Fruit fly (Drosophila melanogaster) whole organism, embryonic: ENCODE data around the gene Mfe2.

ENCODE experiments used
- Atf-2 ChIP-seq: fragments of 200-800 bp; sonication (Bioruptor generic); optimal IDR thresholded peaks from 2 replicates; lab custom pipeline; 2016; ENCODE audit warnings: missing biosample characterization, missing genetic modification characterization
- CG10979 ChIP-seq: fragments of 200-800 bp; sonication (Bioruptor generic); optimal IDR thresholded peaks from 2 replicates; lab custom pipeline; 2018; ENCODE audit warnings: missing biosample characterization, mild to moderate bottlenecking, missing genetic modification characterization, moderate library complexity
- CG11456 ChIP-seq: fragments of 200-800 bp; sonication (Bioruptor generic); IDR thresholded peaks from 3 replicates; pipeline ENCODE4 v1.3.6; 2022; ENCODE audit warnings: missing biosample characterization, missing genetic modification characterization
- CG12155 ChIP-seq: fragments of 200-800 bp; sonication (Bioruptor generic); optimal IDR thresholded peaks from 3 replicates; lab custom pipeline; 2016; ENCODE audit warnings: missing biosample characterization, missing genetic modification characterization
- CG13123 ChIP-seq: fragments of 200-800 bp; sonication (Bioruptor generic); optimal IDR thresholded peaks from 2 replicates; lab custom pipeline; 2016; ENCODE audit warnings: missing biosample characterization, missing genetic modification characterization
- CG13624 ChIP-seq: fragments of 200-800 bp; sonication (Bioruptor generic); optimal IDR thresholded peaks from 2 replicates; lab custom pipeline; 2016; ENCODE audit warnings: missing biosample characterization, missing genetic modification characterization
- CG13894 ChIP-seq: fragments of 200-800 bp; sonication (Bioruptor generic); optimal IDR thresholded peaks from 3 replicates; lab custom pipeline; 2018; ENCODE audit warnings: missing biosample characterization, mild to moderate bottlenecking, missing genetic modification characterization, moderate library complexity
- CG2129 ChIP-seq: fragments of 200-800 bp; sonication (Bioruptor generic); IDR thresholded peaks from 2 replicates; pipeline ENCODE4 v1.3.6; 2022; ENCODE audit warnings: missing biosample characterization, missing genetic modification characterization; ENCODE audit not compliant: partially characterized antibody
- CG2875 ChIP-seq: fragments of 200-800 bp; sonication (Bioruptor generic); optimal IDR thresholded peaks from 2 replicates; lab custom pipeline; 2017; ENCODE audit warnings: missing biosample characterization, mild to moderate bottlenecking, missing genetic modification characterization, missing genetic modification reagents
- CG30020 ChIP-seq: fragments of 200-800 bp; optimal IDR thresholded peaks from 2 replicates; lab custom pipeline; 2019; ENCODE audit warnings: missing biosample characterization, mild to moderate bottlenecking, missing genetic modification characterization, moderate library complexity
- CG3065 ChIP-seq: fragments of 200-800 bp; sonication (Bioruptor generic); optimal IDR thresholded peaks from 2 replicates; lab custom pipeline; 2016; ENCODE audit warnings: missing biosample characterization, missing genetic modification characterization
- CG42726 ChIP-seq: fragments of 200-800 bp; sonication (Bioruptor generic); IDR thresholded peaks from 2 replicates; pipeline ENCODE4 v1.3.6; 2022; ENCODE audit warnings: missing biosample characterization, missing genetic modification characterization; ENCODE audit not compliant: partially characterized antibody
- CG4360 ChIP-seq: fragments of 200-800 bp; sonication (Bioruptor generic); IDR thresholded peaks from 2 replicates; pipeline ENCODE4 v1.3.6; 2022; ENCODE audit warnings: missing biosample characterization, missing genetic modification characterization
- CG5180 ChIP-seq: fragments of 200-800 bp; sonication (Bioruptor generic); optimal IDR thresholded peaks from 3 replicates; lab custom pipeline; 2017; ENCODE audit warnings: missing biosample characterization, missing genetic modification characterization, mild to moderate bottlenecking, moderate library complexity, missing genetic modification reagents
- CG5953 ChIP-seq: fragments of 200-800 bp; sonication (Bioruptor generic); IDR thresholded peaks from 2 replicates; pipeline ENCODE4 v1.3.6; 2022; ENCODE audit warnings: missing biosample characterization, missing genetic modification characterization
- CG6813 ChIP-seq: fragments of 200-800 bp; sonication (Bioruptor generic); optimal IDR thresholded peaks from 2 replicates; lab custom pipeline; 2017; ENCODE audit warnings: missing biosample characterization, missing genetic modification characterization, mild to moderate bottlenecking, moderate library complexity, missing genetic modification reagents
- CG7745 ChIP-seq: fragments of 200-800 bp; sonication (Bioruptor generic); optimal IDR thresholded peaks from 2 replicates; lab custom pipeline; 2018; ENCODE audit warnings: missing biosample characterization, mild to moderate bottlenecking, missing genetic modification characterization, moderate library complexity
- CG7963 ChIP-seq: fragments of 200-800 bp; sonication (Bioruptor generic); IDR thresholded peaks from 3 replicates; pipeline ENCODE4 v1.3.6; 2022; ENCODE audit warnings: missing biosample characterization, missing genetic modification characterization; ENCODE audit not compliant: partially characterized antibody
- CG8089 ChIP-seq: fragments of 200-800 bp; sonication (Bioruptor generic); optimal IDR thresholded peaks from 3 replicates; lab custom pipeline; 2016; ENCODE audit warnings: missing biosample characterization, missing genetic modification characterization
- CG9797 ChIP-seq: fragments of 200-800 bp; sonication (Bioruptor generic); optimal IDR thresholded peaks from 3 replicates; lab custom pipeline; 2018; ENCODE audit warnings: missing biosample characterization, mild to moderate bottlenecking, missing genetic modification characterization
- CTCF ChIP-seq: fragments of 200-800 bp; sonication (Bioruptor generic); optimal IDR thresholded peaks from 2 replicates; lab custom pipeline; 2017; ENCODE audit warnings: missing biosample characterization, mild to moderate bottlenecking, missing genetic modification characterization, moderate library complexity
- CoRest ChIP-seq: fragments of 200-800 bp; sonication (Bioruptor generic); optimal IDR thresholded peaks from 3 replicates; lab custom pipeline; 2018; ENCODE audit warnings: missing biosample characterization, mild to moderate bottlenecking, missing genetic modification characterization, moderate library complexity
- E2f1 ChIP-seq: fragments of 200-800 bp; sonication (Bioruptor generic); IDR thresholded peaks from 2 replicates; pipeline ENCODE4 v1.3.6; 2022; ENCODE audit warnings: missing biosample characterization, missing genetic modification characterization
- E2f2 ChIP-seq: fragments of 200-800 bp; sonication (Bioruptor generic); IDR thresholded peaks from 2 replicates; pipeline ENCODE4 v1.3.6; 2022; ENCODE audit warnings: missing biosample characterization, missing genetic modification characterization
- Gug ChIP-seq: fragments of 200-800 bp; sonication (Bioruptor generic); IDR thresholded peaks from 4 replicates; pipeline ENCODE4 v1.3.6; 2022; ENCODE audit warnings: missing biosample characterization, missing genetic modification characterization
- HLH4C ChIP-seq: fragments of 200-800 bp; sonication (Bioruptor generic); IDR thresholded peaks from 3 replicates; pipeline ENCODE4 v1.3.6; 2022; ENCODE audit warnings: missing biosample characterization, missing genetic modification characterization; ENCODE audit not compliant: partially characterized antibody
- HmgD ChIP-seq: fragments of 200-800 bp; sonication (Bioruptor generic); optimal IDR thresholded peaks from 3 replicates; lab custom pipeline; 2016; ENCODE audit warnings: missing biosample characterization, missing genetic modification characterization
- Hmx ChIP-seq: fragments of 200-800 bp; sonication (Bioruptor generic); optimal IDR thresholded peaks from 2 replicates; lab custom pipeline; 2016; ENCODE audit warnings: missing biosample characterization, missing genetic modification characterization
- Jarid2 ChIP-seq: fragments of 200-800 bp; sonication (Bioruptor generic); optimal IDR thresholded peaks from 3 replicates; lab custom pipeline; 2017; ENCODE audit warnings: mild to moderate bottlenecking, missing biosample characterization, missing genetic modification reagents, missing genetic modification characterization
- Ravus ChIP-seq: fragments of 200-800 bp; sonication (Bioruptor generic); IDR thresholded peaks from 2 replicates; pipeline ENCODE4 v1.3.6; 2022; ENCODE audit warnings: missing biosample characterization, missing genetic modification characterization
- Scr ChIP-seq: fragments of 200-800 bp; sonication (Bioruptor generic); IDR thresholded peaks from 2 replicates; pipeline ENCODE4 v1.3.6; 2022; ENCODE audit warnings: missing biosample characterization, missing genetic modification characterization; ENCODE audit not compliant: partially characterized antibody
- Stat92E ChIP-seq, 3 experiments: fragments of >200 bp in 2 of 3; fragments of 200-800 bp in 1 of 3; sonication (Bioruptor generic) in 1 of 3; optimal IDR thresholded peaks; 2 replicates each; lab custom pipeline; 2017 to 2019; ENCODE audit warnings: missing biosample characterization in 3 of 3, missing genetic modification characterization in 3 of 3, mild to moderate bottlenecking in 1 of 3, moderate library complexity in 1 of 3
- Tbp ChIP-seq: fragments of >200 bp; optimal IDR thresholded peaks from 2 replicates; lab custom pipeline; 2018; ENCODE audit warnings: missing biosample characterization, missing genetic modification characterization
- Xbp1 ChIP-seq: fragments of 200-800 bp; sonication (Bioruptor generic); optimal IDR thresholded peaks from 3 replicates; lab custom pipeline; 2016; ENCODE audit warnings: missing biosample characterization, mild to moderate bottlenecking, missing genetic modification characterization
- YL-1 ChIP-seq: fragments of 200-800 bp; sonication (Bioruptor generic); optimal IDR thresholded peaks from 3 replicates; lab custom pipeline; 2017; ENCODE audit warnings: missing biosample characterization, mild to moderate bottlenecking, missing genetic modification characterization
- bbx ChIP-seq: fragments of 200-800 bp; sonication (Bioruptor generic); IDR thresholded peaks from 2 replicates; pipeline ENCODE4 v1.3.6; 2022; ENCODE audit warnings: missing biosample characterization, missing genetic modification characterization; ENCODE audit not compliant: partially characterized antibody
- chinmo ChIP-seq: fragments of 200-800 bp; sonication (Bioruptor generic); IDR thresholded peaks from 4 replicates; pipeline ENCODE4 v1.3.6; 2022; ENCODE audit warnings: missing biosample characterization, missing genetic modification characterization; ENCODE audit not compliant: partially characterized antibody
- crc ChIP-seq: fragments of 200-800 bp; sonication (Bioruptor generic); optimal IDR thresholded peaks from 2 replicates; lab custom pipeline; 2016; ENCODE audit warnings: missing biosample characterization, missing genetic modification characterization
- dmrt11E ChIP-seq: fragments of 200-800 bp; sonication (Bioruptor generic); optimal IDR thresholded peaks from 3 replicates; lab custom pipeline; 2018; ENCODE audit warnings: missing biosample characterization, mild to moderate bottlenecking, missing genetic modification characterization, moderate library complexity
- gt ChIP-seq: fragments of 200-800 bp; sonication (Bioruptor generic); IDR thresholded peaks from 2 replicates; pipeline ENCODE4 v1.3.6; 2022; ENCODE audit warnings: missing biosample characterization, missing genetic modification characterization
- h ChIP-seq: fragments of >200 bp; optimal IDR thresholded peaks from 2 replicates; lab custom pipeline; 2017
- jigr1 ChIP-seq: fragments of 200-800 bp; sonication (Bioruptor generic); IDR thresholded peaks from 3 replicates; pipeline ENCODE4 v1.3.6; 2022; ENCODE audit warnings: missing biosample characterization, missing genetic modification characterization
- lilli ChIP-seq: fragments of 200-800 bp; sonication (Bioruptor generic); optimal IDR thresholded peaks from 3 replicates; lab custom pipeline; 2016; ENCODE audit warnings: missing biosample characterization, missing genetic modification characterization
- nerfin-1 ChIP-seq: fragments of 200-800 bp; sonication (Bioruptor generic); optimal IDR thresholded peaks from 3 replicates; lab custom pipeline; 2019; ENCODE audit warnings: missing biosample characterization, mild to moderate bottlenecking, missing genetic modification characterization, moderate library complexity
- p53 ChIP-seq: fragments of 200-800 bp; sonication (Bioruptor generic); optimal IDR thresholded peaks from 2 replicates; lab custom pipeline; 2016; ENCODE audit warnings: missing biosample characterization, missing genetic modification characterization
- pzg ChIP-seq: fragments of 200-800 bp; sonication (Bioruptor generic); optimal IDR thresholded peaks from 3 replicates; lab custom pipeline; 2018; ENCODE audit warnings: missing biosample characterization, mild to moderate bottlenecking, missing genetic modification characterization, moderate library complexity
- stwl ChIP-seq: fragments of 200-800 bp; sonication (Bioruptor generic); optimal IDR thresholded peaks from 3 replicates; lab custom pipeline; 2018; ENCODE audit warnings: missing biosample characterization, mild to moderate bottlenecking, missing genetic modification characterization, moderate library complexity
- yki ChIP-seq: fragments of >200 bp; optimal IDR thresholded peaks from 3 replicates; lab custom pipeline; 2018
- zen2 ChIP-seq: fragments of 200-800 bp; sonication (Bioruptor generic); IDR thresholded peaks from 3 replicates; pipeline ENCODE4 v1.3.6; 2022; ENCODE audit warnings: missing biosample characterization, missing genetic modification characterization; ENCODE audit not compliant: partially characterized antibody
- zf30C ChIP-seq: fragments of 200-800 bp; sonication (Bioruptor generic); optimal IDR thresholded peaks from 3 replicates; lab custom pipeline; 2018; ENCODE audit warnings: missing biosample characterization, mild to moderate bottlenecking, missing genetic modification characterization

Mfe2 gene

dm6 chrX:16277878-16278506, 7.2 kb downstream of the Mfe2 start, which contains the start of gene eas (continued):
- TF ChIP-seq bbx (GFP tag; lab: Robert Waterston, UW) = peak; percentile 70
- no peak for TF ChIP-seq gt (GFP tag; lab: Robert Waterston, UW)
- TF ChIP-seq CG2875 (GFP tag; lab: Kevin White, UChicago) = no peak
- peak; percentile 23 for TF ChIP-seq CG13624 (GFP tag; lab: Kevin White, UChicago)
- peak; percentile 4 for TF ChIP-seq zf30C
- TF ChIP-seq Ravus (GFP tag; lab: Robert Waterston, UW) = no peak
- TF ChIP-seq CG13894 (tag; lab: Kevin White, UChicago) = peak; percentile 61
- TF ChIP-seq HmgD (GFP tag; lab: Kevin White, UChicago) = peak; percentile 50
- no peak for TF ChIP-seq CG5180 (GFP tag; lab: Kevin White, UChicago)
- TF ChIP-seq CTCF (GFP tag; lab: Kevin White, UChicago) = peak; percentile 51
- TF ChIP-seq Tbp (GFP tag; lab: Kevin White, UChicago) = no peak
- TF ChIP-seq h (lab: Kevin White, UChicago) = no peak
- TF ChIP-seq Gug (GFP tag; lab: Robert Waterston, UW) = no peak
- TF ChIP-seq CG5953 = no peak
- TF ChIP-seq pzg = peak; percentile 87
- TF ChIP-seq CoRest (tag; lab: Kevin White, UChicago) = peak; percentile 7
- TF ChIP-seq CG7745 = no peak
- TF ChIP-seq Jarid2 = peak; percentile 21
- no peak for TF ChIP-seq Stat92E (GFP tag; optimal IDR thresholded peaks at IDR 0.05; lab: Kevin White, UChicago)
- TF ChIP-seq dmrt11E = no peak
- TF ChIP-seq E2f1 (GFP tag; lab: Robert Waterston, UW) = no peak
- TF ChIP-seq CG42726 (GFP tag; lab: Robert Waterston, UW) = peak; percentile 79
- TF ChIP-seq CG12155 (GFP tag; lab: Kevin White, UChicago) = no peak
- no peak; the same call in 2 of the 3 replicates for TF ChIP-seq zen2 (GFP tag; lab: Robert Waterston, UW)
- no peak for TF ChIP-seq CG8089 (GFP tag; lab: Kevin White, UChicago)
- no peak for TF ChIP-seq CG3065 (GFP tag; lab: Kevin White, UChicago)
- TF ChIP-seq YL-1 (GFP tag; lab: Kevin White, UChicago) = no peak
- TF ChIP-seq HLH4C = peak; percentile 65; the same call in 2 of the 3 replicates
- TF ChIP-seq nerfin-1 (tag; lab: Kevin White, UChicago) = no peak
- peak; percentile 83; the same call in 3 of the 4 replicates for TF ChIP-seq chinmo (GFP tag; lab: Robert Waterston, UW)
- peak; percentile 31; the same call in 1 of the 2 replicates for TF ChIP-seq CG2129 (GFP tag; lab: Robert Waterston, UW)
- TF ChIP-seq CG4360 (GFP tag; lab: Robert Waterston, UW) = no peak
- peak; percentile 53; the same call in 2 of the 3 replicates for TF ChIP-seq CG11456 (GFP tag; lab: Robert Waterston, UW)
- TF ChIP-seq CG6813 (GFP tag; lab: Kevin White, UChicago) = no peak
- peak; percentile 88 for TF ChIP-seq CG9797
- no peak for TF ChIP-seq Atf-2 (GFP tag; lab: Kevin White, UChicago)
- no peak for TF ChIP-seq crc (GFP tag; lab: Kevin White, UChicago)
- no peak for TF ChIP-seq CG10979
- peak; percentile 73 for TF ChIP-seq Scr
- TF ChIP-seq Hmx (GFP tag; lab: Kevin White, UChicago) = no peak
- peak; percentile 11 for TF ChIP-seq CG30020 (tag; lab: Kevin White, UChicago)
- peak; percentile 43 for TF ChIP-seq lilli (GFP tag; lab: Kevin White, UChicago)
- no peak for TF ChIP-seq jigr1
- TF ChIP-seq Xbp1 (GFP tag; lab: Kevin White, UChicago) = peak; percentile 27
- no peak for TF ChIP-seq CG13123 (GFP tag; lab: Kevin White, UChicago)
- no peak for TF ChIP-seq yki
- TF ChIP-seq p53 (GFP tag; lab: Kevin White, UChicago) = peak; percentile 44
- peak; percentile 60 for TF ChIP-seq stwl (tag; lab: Kevin White, UChicago)
- TF ChIP-seq E2f2 (GFP tag; lab: Robert Waterston, UW) = peak; percentile 81
- TF ChIP-seq CG7963 (GFP tag; lab: Robert Waterston, UW) = peak; percentile 72; the same call in 2 of the 3 replicates
